Fruit fly (Drosophila melanogaster) whole organism, embryonic: ENCODE results near the gene Tsp5D.

Source experiments
- Ada2b ChIP-seq: fragments of 200-800 bp; sonication (Bioruptor generic); IDR thresholded peaks from 2 replicates; pipeline ENCODE4 v1.3.6; 2022; ENCODE audit warnings: missing biosample characterization, missing genetic modification characterization
- Bgb ChIP-seq: fragments of 200-800 bp; sonication (Bioruptor generic); IDR thresholded peaks from 2 replicates; pipeline ENCODE4 v1.3.6; 2022; ENCODE audit warnings: missing biosample characterization, missing genetic modification characterization; ENCODE audit not compliant: partially characterized antibody
- CG10462 ChIP-seq: fragments of 200-800 bp; sonication (Bioruptor generic); optimal IDR thresholded peaks from 2 replicates; lab custom pipeline; 2016; ENCODE audit warnings: missing biosample characterization, missing genetic modification characterization
- CG10543 ChIP-seq: fragments of 200-800 bp; sonication (Bioruptor generic); optimal IDR thresholded peaks from 3 replicates; lab custom pipeline; 2017; ENCODE audit warnings: missing biosample characterization, mild to moderate bottlenecking, missing genetic modification characterization, moderate library complexity
- CG11504 ChIP-seq: fragments of 200-800 bp; sonication (Bioruptor generic); optimal IDR thresholded peaks from 3 replicates; lab custom pipeline; 2019; ENCODE audit warnings: missing biosample characterization, mild to moderate bottlenecking, missing genetic modification characterization, moderate library complexity
- CG12219 ChIP-seq: fragments of 200-800 bp; sonication (Bioruptor generic); optimal IDR thresholded peaks from 3 replicates; lab custom pipeline; 2018; ENCODE audit warnings: missing biosample characterization, mild to moderate bottlenecking, missing genetic modification characterization
- CG12299 ChIP-seq: fragments of 200-800 bp; sonication (Bioruptor generic); optimal IDR thresholded peaks from 2 replicates; lab custom pipeline; 2018; ENCODE audit warnings: missing biosample characterization, mild to moderate bottlenecking, missing genetic modification characterization
- CG13287 ChIP-seq: fragments of 200-800 bp; sonication (Bioruptor generic); IDR thresholded peaks from 2 replicates; pipeline ENCODE4 v1.3.6; 2022; ENCODE audit warnings: missing biosample characterization, missing genetic modification characterization; ENCODE audit not compliant: partially characterized antibody
- CG13296 ChIP-seq: fragments of 200-800 bp; sonication (Bioruptor generic); optimal IDR thresholded peaks from 3 replicates; lab custom pipeline; 2018; ENCODE audit warnings: missing biosample characterization, mild to moderate bottlenecking, missing genetic modification characterization
- CG17912 ChIP-seq: fragments of 200-800 bp; sonication (Bioruptor generic); optimal IDR thresholded peaks from 2 replicates; lab custom pipeline; 2018; ENCODE audit warnings: missing biosample characterization, mild to moderate bottlenecking, missing genetic modification characterization
- CG18011 ChIP-seq: fragments of 200-800 bp; sonication (Bioruptor generic); optimal IDR thresholded peaks from 2 replicates; lab custom pipeline; 2017; ENCODE audit warnings: missing biosample characterization, missing genetic modification characterization, mild to moderate bottlenecking, moderate library complexity, missing genotype
- CG2199 ChIP-seq: fragments of 200-800 bp; sonication (Bioruptor generic); IDR thresholded peaks from 3 replicates; pipeline ENCODE4 v1.3.6; 2022; ENCODE audit warnings: missing biosample characterization, missing genetic modification characterization
- CG31441 ChIP-seq: fragments of 200-800 bp; sonication (Bioruptor generic); IDR thresholded peaks from 2 replicates; pipeline ENCODE4 v1.3.6; 2022; ENCODE audit warnings: missing biosample characterization, missing genetic modification characterization
- CG32767 ChIP-seq: fragments of 200-800 bp; sonication (Bioruptor generic); IDR thresholded peaks from 2 replicates; pipeline ENCODE4 v1.3.6; 2022; ENCODE audit warnings: missing biosample characterization, missing genetic modification characterization
- CG4707 ChIP-seq: fragments of 200-800 bp; sonication (Bioruptor generic); optimal IDR thresholded peaks from 2 replicates; lab custom pipeline; 2018; ENCODE audit warnings: missing biosample characterization, mild to moderate bottlenecking, missing genetic modification characterization, moderate library complexity
- CG5953 ChIP-seq: fragments of 200-800 bp; sonication (Bioruptor generic); IDR thresholded peaks from 2 replicates; pipeline ENCODE4 v1.3.6; 2022; ENCODE audit warnings: missing biosample characterization, missing genetic modification characterization
- CG6683 ChIP-seq: fragments of 200-800 bp; sonication (Bioruptor generic); optimal IDR thresholded peaks from 2 replicates; lab custom pipeline; 2017; ENCODE audit warnings: missing biosample characterization, mild to moderate bottlenecking, missing genetic modification characterization, missing genetic modification reagents
- CG6765 ChIP-seq: fragments of 200-800 bp; sonication (Bioruptor generic); optimal IDR thresholded peaks from 3 replicates; lab custom pipeline; 2017; ENCODE audit warnings: missing biosample characterization, mild to moderate bottlenecking, missing genetic modification characterization
- CG7786 ChIP-seq: fragments of 200-800 bp; sonication (Bioruptor generic); optimal IDR thresholded peaks from 2 replicates; lab custom pipeline; 2016; ENCODE audit warnings: missing biosample characterization, missing genetic modification characterization
- CG8089 ChIP-seq: fragments of 200-800 bp; sonication (Bioruptor generic); optimal IDR thresholded peaks from 3 replicates; lab custom pipeline; 2016; ENCODE audit warnings: missing biosample characterization, missing genetic modification characterization
- CG8388 ChIP-seq: fragments of 200-800 bp; sonication (Bioruptor generic); optimal IDR thresholded peaks from 2 replicates; lab custom pipeline; 2019; ENCODE audit warnings: missing biosample characterization, mild to moderate bottlenecking, missing genetic modification characterization, moderate library complexity
- CHES-1-like ChIP-seq: fragments of 200-800 bp; sonication (Bioruptor generic); optimal IDR thresholded peaks from 2 replicates; lab custom pipeline; 2016; ENCODE audit warnings: missing biosample characterization, missing genetic modification characterization
- Doc2 ChIP-seq: fragments of 200-800 bp; sonication (Bioruptor generic); IDR thresholded peaks from 2 replicates; pipeline ENCODE4 v1.3.6; 2022; ENCODE audit warnings: missing biosample characterization, missing genetic modification characterization
- Hr3 ChIP-seq: fragments of 200-800 bp; sonication (Bioruptor generic); optimal IDR thresholded peaks from 3 replicates; lab custom pipeline; 2016; ENCODE audit warnings: missing biosample characterization, missing genetic modification characterization
- Nf-YC ChIP-seq: fragments of 200-800 bp; optimal IDR thresholded peaks from 3 replicates; lab custom pipeline; 2019; ENCODE audit warnings: missing biosample characterization, mild to moderate bottlenecking, missing genetic modification characterization, moderate library complexity
- Oaz ChIP-seq: fragments of 200-800 bp; sonication (Bioruptor generic); IDR thresholded peaks from 2 replicates; pipeline ENCODE4 v1.3.6; 2022; ENCODE audit warnings: missing biosample characterization, missing genetic modification characterization
- PHDP ChIP-seq: fragments of 200-800 bp; sonication (Bioruptor generic); optimal IDR thresholded peaks from 3 replicates; lab custom pipeline; 2018; ENCODE audit warnings: missing biosample characterization, mild to moderate bottlenecking, missing genetic modification characterization, moderate library complexity
- Spps ChIP-seq: fragments of 200-800 bp; sonication (Bioruptor generic); optimal IDR thresholded peaks from 2 replicates; lab custom pipeline; 2018; ENCODE audit warnings: missing biosample characterization, mild to moderate bottlenecking, missing genetic modification characterization
- Taf1 ChIP-seq: fragments of 200-800 bp; sonication (Bioruptor generic); IDR thresholded peaks from 2 replicates; pipeline ENCODE4 v1.3.6; 2022; ENCODE audit warnings: missing biosample characterization, missing genetic modification characterization
- aop ChIP-seq: fragments of 200-800 bp; sonication (Bioruptor generic); IDR thresholded peaks from 2 replicates; pipeline ENCODE4 v1.3.6; 2022; ENCODE audit warnings: missing biosample characterization, missing genetic modification characterization
- bigmax ChIP-seq: fragments of 200-800 bp; sonication (Bioruptor generic); optimal IDR thresholded peaks from 2 replicates; lab custom pipeline; 2018; ENCODE audit warnings: missing biosample characterization, mild to moderate bottlenecking, missing genetic modification characterization
- br ChIP-seq: fragments of >200 bp; optimal IDR thresholded peaks from 2 replicates; lab custom pipeline; 2017
- cg ChIP-seq: fragments of 200-800 bp; sonication (Bioruptor generic); optimal IDR thresholded peaks from 3 replicates; lab custom pipeline; 2019; ENCODE audit warnings: missing biosample characterization, mild to moderate bottlenecking, missing genetic modification characterization, moderate library complexity
- chif ChIP-seq, 2 experiments: fragments of 200-800 bp; sonication (Bioruptor generic); optimal IDR thresholded peaks; 3 replicates each; lab custom pipeline; 2016; ENCODE audit warnings: missing biosample characterization in 2 of 2, missing genetic modification characterization in 2 of 2
- dmrt11E ChIP-seq: fragments of 200-800 bp; sonication (Bioruptor generic); optimal IDR thresholded peaks from 3 replicates; lab custom pipeline; 2018; ENCODE audit warnings: missing biosample characterization, mild to moderate bottlenecking, missing genetic modification characterization, moderate library complexity
- esg ChIP-seq: fragments of 200-800 bp; sonication (Bioruptor generic); conservative IDR thresholded peaks from 2 replicates; pipeline ENCODE4 v1.3.6; 2022; ENCODE audit warnings: missing biosample characterization, missing genetic modification characterization
- eyg ChIP-seq: fragments of 200-800 bp; sonication (Bioruptor generic); optimal IDR thresholded peaks from 3 replicates; lab custom pipeline; 2016; ENCODE audit warnings: missing biosample characterization, missing genetic modification characterization
- gcm ChIP-seq: fragments of 200-800 bp; sonication (Bioruptor generic); optimal IDR thresholded peaks from 2 replicates; lab custom pipeline; 2019; ENCODE audit warnings: missing biosample characterization, mild to moderate bottlenecking, missing genetic modification characterization, moderate library complexity
- gem ChIP-seq: fragments of 200-800 bp; sonication (Bioruptor generic); optimal IDR thresholded peaks from 2 replicates; lab custom pipeline; 2019; ENCODE audit warnings: missing biosample characterization, mild to moderate bottlenecking, missing genetic modification characterization, moderate library complexity
- grau ChIP-seq: fragments of 200-800 bp; optimal IDR thresholded peaks from 3 replicates; lab custom pipeline; 2019; ENCODE audit warnings: missing biosample characterization, mild to moderate bottlenecking, missing genetic modification characterization, moderate library complexity
- ham ChIP-seq: fragments of 200-800 bp; sonication (Bioruptor generic); IDR thresholded peaks from 2 replicates; pipeline ENCODE4 v1.3.6; 2022; ENCODE audit warnings: missing biosample characterization, missing genetic modification characterization
- her ChIP-seq: fragments of 200-800 bp; sonication (Bioruptor generic); optimal IDR thresholded peaks from 2 replicates; lab custom pipeline; 2016; ENCODE audit warnings: missing biosample characterization, missing genetic modification characterization
- luna ChIP-seq: fragments of 200-800 bp; sonication (Bioruptor generic); optimal IDR thresholded peaks from 2 replicates; lab custom pipeline; 2016; ENCODE audit warnings: missing biosample characterization, missing genetic modification characterization
- maf-S ChIP-seq: fragments of 200-800 bp; sonication (Bioruptor generic); optimal IDR thresholded peaks from 2 replicates; lab custom pipeline; 2016; ENCODE audit warnings: missing biosample characterization, missing genetic modification characterization
- onecut ChIP-seq: fragments of 200-800 bp; sonication (Bioruptor generic); IDR thresholded peaks from 2 replicates; pipeline ENCODE4 v1.3.6; 2022; ENCODE audit warnings: missing biosample characterization, missing genetic modification characterization
- pan ChIP-seq, 4 experiments: fragments of >200 bp in 3 of 4; fragments of 200-800 bp in 1 of 4; sonication (Bioruptor generic) in 1 of 4; optimal IDR thresholded peaks in 3 of 4; IDR thresholded peaks in 1 of 4; 2 replicates each; pipeline versions ENCODE4 v1.3.6 to Lab custom; 2017 to 2022; ENCODE audit warnings: missing biosample characterization in 2 of 4, missing genetic modification characterization in 2 of 4, mixed read lengths in 1 of 4
- slou ChIP-seq: fragments of 200-800 bp; sonication (Bioruptor generic); optimal IDR thresholded peaks from 3 replicates; lab custom pipeline; 2016; ENCODE audit warnings: missing biosample characterization, missing genetic modification characterization
- sna ChIP-seq: fragments of 200-800 bp; sonication (Bioruptor generic); IDR thresholded peaks from 2 replicates; pipeline ENCODE4 v1.3.6; 2022; ENCODE audit warnings: missing biosample characterization, missing genetic modification characterization; ENCODE audit not compliant: partially characterized antibody
- tna ChIP-seq: fragments of 200-800 bp; sonication (Bioruptor generic); IDR thresholded peaks from 2 replicates; pipeline ENCODE4 v1.3.6; 2022; ENCODE audit warnings: missing biosample characterization, missing genetic modification characterization; ENCODE audit not compliant: partially characterized antibody
- toy ChIP-seq: fragments of 200-800 bp; sonication (Bioruptor generic); IDR thresholded peaks from 2 replicates; pipeline ENCODE4 v1.3.6; 2022; ENCODE audit warnings: missing biosample characterization, missing genetic modification characterization
- usp ChIP-seq: fragments of >200 bp; optimal IDR thresholded peaks from 2 replicates; lab custom pipeline; 2017; ENCODE audit warnings: missing biosample characterization, missing genetic modification characterization

The Tsp5D gene

DNA sequence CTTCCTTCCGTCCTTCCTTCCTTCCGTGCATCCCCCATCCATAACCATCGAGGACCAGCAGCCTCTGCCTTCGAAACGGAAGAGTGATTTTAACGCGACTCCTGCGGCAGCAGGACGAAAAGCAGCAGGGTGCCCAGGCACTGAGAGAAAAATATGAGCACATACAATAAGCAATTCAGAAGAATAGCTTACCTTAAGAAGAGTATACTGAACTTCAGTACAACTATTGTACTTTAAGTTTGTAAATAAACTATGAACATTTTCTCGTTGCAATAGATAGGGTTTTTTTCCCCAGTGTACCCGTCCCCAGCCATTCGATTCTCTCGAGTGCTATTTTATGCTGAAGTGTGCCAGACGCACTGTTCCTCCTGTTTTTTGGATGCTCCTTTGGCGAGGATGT lies 43.0 kb downstream of the Tsp5D start (continued):
- TF ChIP-seq CG8388: peak; percentile 75
- no peak for TF ChIP-seq CG13287 (GFP tag; lab: Robert Waterston, UW)
- peak; percentile 52 for TF ChIP-seq CG6683 (GFP tag; lab: Kevin White, UChicago)
- TF ChIP-seq CG12219 (GFP tag; lab: Kevin White, UChicago): peak; percentile 78
- TF ChIP-seq CG13296 (GFP tag; lab: Kevin White, UChicago): peak; percentile 73
- TF ChIP-seq Ada2b (GFP tag; lab: Robert Waterston, UW): peak; percentile 70
- peak; percentile 56 for TF ChIP-seq Hr3
- TF ChIP-seq esg (GFP tag; lab: Robert Waterston, UW): peak; percentile 63
- TF ChIP-seq toy (GFP tag; lab: Robert Waterston, UW): no peak
- no peak for TF ChIP-seq sna (GFP tag; lab: Robert Waterston, UW)
- no peak for TF ChIP-seq Doc2 (GFP tag; lab: Robert Waterston, UW)
- TF ChIP-seq maf-S (GFP tag; lab: Kevin White, UChicago): peak; percentile 79
- peak; percentile 59 for TF ChIP-seq Nf-YC (tag; lab: Kevin White, UChicago)
- 0 out of 2 replicates have a peak, but pooled peaks have one; percentile 27 for TF ChIP-seq Taf1 (GFP tag; lab: Robert Waterston, UW)
- peak; percentile 68 to 88 for TF ChIP-seq chif (GFP tag; optimal IDR thresholded peaks at IDR 0.05; lab: Kevin White, UChicago)
- peak; percentile 65 for TF ChIP-seq slou (GFP tag; lab: Kevin White, UChicago)
- TF ChIP-seq dmrt11E (tag; lab: Kevin White, UChicago): peak; percentile 83
- no peak for TF ChIP-seq Bgb (GFP tag; lab: Robert Waterston, UW)
- peak; percentile 53 for TF ChIP-seq eyg (GFP tag; lab: Kevin White, UChicago)
- TF ChIP-seq luna (GFP tag; lab: Kevin White, UChicago): no peak
- peak; percentile 71 for TF ChIP-seq Oaz (GFP tag; lab: Robert Waterston, UW)
- TF ChIP-seq onecut: peak; percentile 78
- peak; percentile 76 for TF ChIP-seq CG32767 (GFP tag; lab: Robert Waterston, UW)
- no peak for TF ChIP-seq br
- peak; percentile 41 for TF ChIP-seq Spps (tag; lab: Kevin White, UChicago)
- no peak for TF ChIP-seq tna (GFP tag; lab: Robert Waterston, UW)
- TF ChIP-seq cg: no peak
- TF ChIP-seq CG31441 (GFP tag; lab: Robert Waterston, UW): peak; percentile 69
- peak; percentile 85 for TF ChIP-seq CG11504 (tag; lab: Kevin White, UChicago)
- TF ChIP-seq CG18011 (GFP tag; lab: Kevin White, UChicago): no peak
- TF ChIP-seq CG8089: peak; percentile 67
- peak; percentile 76 for TF ChIP-seq gcm (GFP tag; lab: Kevin White, UChicago)
- peak; percentile 67 for TF ChIP-seq CG10543
- no peak for TF ChIP-seq CG2199 (GFP tag; lab: Robert Waterston, UW)
- TF ChIP-seq aop (GFP tag; lab: Robert Waterston, UW): 0 out of 2 replicates have a peak, but pooled peaks have one; percentile 23
- TF ChIP-seq grau: peak; percentile 79
- TF ChIP-seq PHDP (tag; lab: Kevin White, UChicago): peak; percentile 71
- peak; percentile 40 for TF ChIP-seq CG10462 (GFP tag; lab: Kevin White, UChicago)
- peak; percentile 57 for TF ChIP-seq CG5953 (GFP tag; lab: Robert Waterston, UW)
- TF ChIP-seq pan (optimal IDR thresholded peaks at IDR 0.05; lab: Kevin White, UChicago): no peak
- TF ChIP-seq pan (GFP tag; optimal IDR thresholded peaks at IDR 0.05 in 1 of 2, IDR thresholded peaks at IDR 0.05 in 1 of 2): peak in 1 of 2 experiments; percentile 82
- TF ChIP-seq CG4707 (GFP tag; lab: Kevin White, UChicago): peak; percentile 36
- no peak for TF ChIP-seq CG17912
- TF ChIP-seq usp (GFP tag; lab: Kevin White, UChicago): no peak
- peak; percentile 1 for TF ChIP-seq CG6765 (GFP tag; lab: Kevin White, UChicago)
- TF ChIP-seq CG12299 (tag; lab: Kevin White, UChicago): peak; percentile 74
- peak; percentile 63 for TF ChIP-seq CHES-1-like (GFP tag; lab: Kevin White, UChicago)
- TF ChIP-seq CG7786: peak; percentile 66
- TF ChIP-seq her (GFP tag; lab: Kevin White, UChicago): peak; percentile 68
- no peak for TF ChIP-seq bigmax (GFP tag; lab: Kevin White, UChicago)
- no peak for TF ChIP-seq ham (GFP tag; lab: Robert Waterston, UW)
- peak; percentile 86 for TF ChIP-seq gem (tag; lab: Kevin White, UChicago)
